Worm (Caenorhabditis elegans) whole organism, L2 larva: Measurements from ENCODE around the gene W06A7.2.

Experiments used
- C34F6.9 ChIP-seq: fragments of 150-350 bp; optimal IDR thresholded peaks from 2 replicates; lab custom pipeline; 2014; ENCODE audit warnings: missing biosample characterization, missing genetic modification characterization
- F13H6.1 ChIP-seq: sonication (generic microtip); optimal IDR thresholded peaks from 2 replicates; lab custom pipeline; 2016; ENCODE audit warnings: missing genetic modification characterization, missing compliant biosample characterization
- ZK546.5 ChIP-seq: sonication (generic microtip); optimal IDR thresholded peaks from 2 replicates; lab custom pipeline; 2017; ENCODE audit warnings: missing biosample characterization, missing genetic modification characterization
- ama-1 ChIP-seq: fragments of 150-350 bp; optimal IDR thresholded peaks from 2 replicates; lab custom pipeline; 2018; ENCODE audit warnings: inconsistent platforms
- ceh-16 ChIP-seq: fragments of 150-350 bp; optimal IDR thresholded peaks from 2 replicates; lab custom pipeline; 2014; ENCODE audit warnings: missing biosample characterization, missing genetic modification characterization
- ceh-82 ChIP-seq: fragments of 150-350 bp; optimal IDR thresholded peaks from 2 replicates; lab custom pipeline; 2014; ENCODE audit warnings: missing biosample characterization, missing genetic modification characterization
- egl-27 ChIP-seq: sonication (generic microtip); optimal IDR thresholded peaks from 3 replicates; lab custom pipeline; 2017; ENCODE audit warnings: missing biosample characterization, missing genetic modification reagents, missing genetic modification characterization
- lin-11 ChIP-seq: fragments of 150-350 bp; sonication (generic microtip); optimal IDR thresholded peaks from 2 replicates; lab custom pipeline; 2014; ENCODE audit warnings: missing biosample characterization, missing genetic modification characterization, inconsistent platforms, mixed read lengths
- nhr-12 ChIP-seq: fragments of 150-350 bp; optimal IDR thresholded peaks from 2 replicates; lab custom pipeline; 2014; ENCODE audit warnings: missing biosample characterization, missing genetic modification characterization
- nhr-237 ChIP-seq: fragments of 150-350 bp; optimal IDR thresholded peaks from 2 replicates; lab custom pipeline; 2014; ENCODE audit warnings: missing biosample characterization, missing genetic modification characterization
- unc-39 ChIP-seq: fragments of 150-350 bp; optimal IDR thresholded peaks from 2 replicates; lab custom pipeline; 2014; ENCODE audit warnings: missing biosample characterization, missing genetic modification characterization
- unc-62 ChIP-seq: fragments of 150-350 bp; optimal IDR thresholded peaks from 2 replicates; lab custom pipeline; 2014; ENCODE audit warnings: missing biosample characterization, missing genetic modification reagents, missing genetic modification characterization
- zag-1 ChIP-seq: fragments of 150-350 bp; optimal IDR thresholded peaks from 2 replicates; lab custom pipeline; 2014; ENCODE audit warnings: missing biosample characterization, missing genetic modification characterization

DNA sequence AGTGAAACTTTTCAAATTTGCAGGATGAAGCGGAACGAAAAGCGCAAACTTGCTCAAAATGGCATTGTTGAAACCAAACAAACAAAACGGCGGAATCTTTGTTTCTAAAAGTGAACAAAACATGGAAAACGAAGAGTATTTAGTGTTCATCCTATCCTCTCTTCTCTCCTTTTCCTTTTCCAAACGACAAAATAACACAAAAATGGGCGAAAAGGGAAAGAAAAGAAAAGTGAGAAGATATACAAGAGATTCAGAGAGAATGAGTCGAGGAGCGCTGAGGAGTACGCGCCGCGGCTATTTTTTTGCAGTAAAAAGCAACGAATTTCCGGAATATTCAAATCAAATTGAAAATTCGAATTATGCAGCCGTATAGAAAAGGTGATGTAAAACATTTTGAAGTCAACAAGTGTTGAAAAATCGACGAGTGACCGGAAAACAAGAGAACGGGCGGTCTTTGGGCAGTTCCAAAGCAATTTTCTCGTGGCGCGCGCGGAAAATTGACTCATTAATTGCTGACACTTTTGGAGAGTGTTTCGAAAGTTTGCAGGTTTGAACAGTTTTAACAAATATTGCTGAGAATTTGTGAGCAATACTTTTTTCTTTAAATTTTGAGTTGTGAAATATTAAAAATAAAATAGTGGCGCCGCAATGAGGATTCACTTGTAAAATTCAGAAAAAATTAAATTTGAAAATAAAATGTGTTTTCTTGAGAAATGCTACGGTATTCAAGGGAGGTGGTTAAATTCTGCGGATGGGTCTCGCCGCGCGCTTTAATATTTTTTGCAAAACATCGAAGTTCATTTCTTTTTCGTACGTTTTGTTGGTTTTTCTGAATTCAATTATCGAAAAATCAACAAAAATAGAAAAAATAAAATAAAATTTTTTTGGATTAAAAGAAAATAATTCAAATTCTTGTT is 13.7 kb downstream of the W06A7.2 start:
- TF ChIP-seq ceh-82 (tag; lab: Kevin White, UChicago) (no peak), egl-27 (tag; lab: Kevin White, UChicago) (no peak), zag-1 (no peak), nhr-12 (tag; lab: Kevin White, UChicago) (no peak), unc-39 (tag; lab: Kevin White, UChicago) (no peak), F13H6.1 (tag; lab: Kevin White, UChicago) (peak; percentile 13), C34F6.9 (tag; lab: Kevin White, UChicago) (no peak), nhr-237 (tag; lab: Kevin White, UChicago) (no peak), lin-11 (tag; lab: Kevin White, UChicago) (no peak), unc-62 (GFP tag; lab: Kevin White, UChicago) (no peak), ama-1 (no peak), ZK546.5 (tag; lab: Kevin White, UChicago) (no peak), ceh-16 (tag; lab: Kevin White, UChicago) (no peak)
